Fruit fly (Drosophila melanogaster) Kc167 (cell line): Measurements from ENCODE around the gene Pp1-87B.

Experiments
- Myc ChIP-seq: fragments of >200 bp; optimal IDR thresholded peaks from 2 replicates; lab custom pipeline; 2017; ENCODE audit warnings: missing external identifiers
- Sin3A ChIP-seq: fragments of >200 bp; optimal IDR thresholded peaks from 2 replicates; lab custom pipeline; 2018; ENCODE audit warnings: missing external identifiers
- h ChIP-seq: fragments of >200 bp; optimal IDR thresholded peaks from 3 replicates; lab custom pipeline; 2018; ENCODE audit warnings: missing external identifiers
- insv ChIP-seq: fragments of >200 bp; optimal IDR thresholded peaks from 3 replicates; lab custom pipeline; 2018; ENCODE audit warnings: missing external identifiers
- psq ChIP-seq: fragments of >200 bp; optimal IDR thresholded peaks from 2 replicates; lab custom pipeline; 2017; ENCODE audit warnings: missing external identifiers
- ttk ChIP-seq: sonication (Bioruptor generic); optimal IDR thresholded peaks from 2 replicates; lab custom pipeline; 2017; ENCODE audit warnings: missing external identifiers

Gene Pp1-87B

DNA sequence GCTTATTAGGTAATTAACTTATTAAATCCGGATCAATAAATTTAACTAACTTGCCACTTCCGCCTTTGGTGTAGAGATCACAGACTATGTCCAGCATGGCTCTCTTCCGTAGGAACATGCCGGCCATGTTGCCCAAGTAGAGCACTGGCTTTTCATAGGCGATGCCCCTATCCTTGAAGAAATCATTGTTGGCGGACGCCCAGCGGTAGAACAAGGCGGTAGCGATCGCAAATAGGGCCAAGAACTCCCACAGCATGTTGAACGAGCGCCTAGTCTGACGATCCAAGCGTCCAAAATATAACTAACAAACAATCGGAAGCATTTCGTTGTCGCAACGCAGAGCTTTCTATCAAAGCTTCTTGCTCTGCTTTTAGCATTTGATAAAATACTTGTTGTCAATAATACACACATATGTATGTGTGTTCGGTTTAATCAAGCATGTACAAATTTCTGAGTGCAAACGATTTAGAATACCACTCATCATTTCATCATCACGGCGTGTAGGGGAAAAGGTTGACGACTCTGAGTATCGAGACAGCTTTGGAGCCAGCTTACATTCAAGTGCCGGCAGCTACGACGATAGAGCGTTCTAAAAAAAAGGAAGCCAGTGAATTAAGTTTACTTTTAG is 27.0 kb downstream of the Pp1-87B start, which contains the start of gene Cyp9f3:
Gene Cyp9f3 (minus strand): TSS at position 310 of the 628 bp plus-strand sequence.
- TF ChIP-seq ttk (lab: Kevin White, UChicago): no peak
- no peak for TF ChIP-seq Myc (lab: Kevin White, UChicago)
- no peak for TF ChIP-seq Sin3A (lab: Kevin White, UChicago)
- TF ChIP-seq insv (lab: Kevin White, UChicago): no peak
- no peak for TF ChIP-seq psq
- TF ChIP-seq h (lab: Kevin White, UChicago): no peak

dm6 chr3R:12398054-12398453 is 27.7 kb downstream of the Pp1-87B start:
- TF ChIP-seq Myc (lab: Kevin White, UChicago): no peak

DNA sequence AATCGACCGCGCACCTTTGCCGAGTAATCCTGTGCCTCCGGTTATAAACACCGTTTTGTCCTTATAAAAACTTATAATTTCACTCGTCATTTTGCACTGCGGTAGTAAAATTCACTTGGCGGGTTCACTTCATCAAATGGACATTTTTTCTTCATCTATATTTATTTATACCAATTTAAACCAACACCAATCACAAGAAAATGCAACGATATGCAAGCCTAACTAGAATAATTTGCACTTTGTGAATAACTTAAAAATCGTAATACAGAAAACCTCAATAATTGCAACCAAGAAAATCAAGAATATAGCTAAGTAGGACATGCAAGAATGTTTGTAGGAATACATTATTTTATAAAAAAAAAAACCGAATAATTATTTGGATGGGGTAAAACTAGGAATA is 29.8 kb downstream of the Pp1-87B start, which contains the start of the genes CG10096 and CG10097:
Gene CG10096 (minus strand): TSS at position 101 of the 400 bp plus-strand sequence.
Gene CG10097 (minus strand): TSS at position 101 of the 400 bp plus-strand sequence.
- TF ChIP-seq Myc (lab: Kevin White, UChicago) (no peak), Sin3A (lab: Kevin White, UChicago) (no peak), insv (lab: Kevin White, UChicago) (no peak), h (lab: Kevin White, UChicago) (no peak), ttk (lab: Kevin White, UChicago) (no peak), psq (no peak)

DNA sequence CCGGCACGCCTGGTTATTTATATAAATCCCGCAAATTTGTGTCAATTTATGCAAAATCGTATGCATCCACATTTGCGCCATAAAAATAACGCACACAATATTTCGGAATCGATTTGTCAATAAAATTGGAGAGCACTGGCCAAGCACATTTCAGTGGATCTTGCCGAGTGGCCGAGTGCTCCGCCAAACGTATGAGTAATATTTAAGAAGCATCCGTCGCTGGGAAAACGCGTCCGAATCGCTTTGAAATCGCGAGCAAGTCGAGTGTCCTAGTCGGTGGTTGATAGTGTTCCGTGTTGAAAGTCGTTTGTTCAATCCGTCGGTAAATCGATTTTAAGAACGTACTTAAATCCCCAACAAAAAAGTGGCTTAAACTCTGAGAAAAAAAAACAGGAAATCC is 38.8 kb downstream of the Pp1-87B start, which contains the start of gene CG33098:
Gene CG33098 (plus strand): TSS at position 224 of the 400 bp plus-strand sequence.
- TF ChIP-seq psq: no peak
- TF ChIP-seq insv (lab: Kevin White, UChicago): no peak
- no peak for TF ChIP-seq Sin3A (lab: Kevin White, UChicago)
- TF ChIP-seq h (lab: Kevin White, UChicago): no peak
- TF ChIP-seq Myc (lab: Kevin White, UChicago): no peak
- TF ChIP-seq ttk (lab: Kevin White, UChicago): no peak

- TF ChIP-seq ttk (lab: Kevin White, UChicago): no peak
- TF ChIP-seq h (lab: Kevin White, UChicago): no peak
- no peak for TF ChIP-seq psq
- no peak for TF ChIP-seq Sin3A (lab: Kevin White, UChicago)
- TF ChIP-seq Myc (lab: Kevin White, UChicago): no peak
- TF ChIP-seq insv (lab: Kevin White, UChicago): no peak
Measured at dm6 chr3R:12385949-12386348, 39.8 kb downstream of the Pp1-87B start, which contains the start of gene Sol1. Gene Sol1 (plus strand): TSS chr3R:12386249.

DNA sequence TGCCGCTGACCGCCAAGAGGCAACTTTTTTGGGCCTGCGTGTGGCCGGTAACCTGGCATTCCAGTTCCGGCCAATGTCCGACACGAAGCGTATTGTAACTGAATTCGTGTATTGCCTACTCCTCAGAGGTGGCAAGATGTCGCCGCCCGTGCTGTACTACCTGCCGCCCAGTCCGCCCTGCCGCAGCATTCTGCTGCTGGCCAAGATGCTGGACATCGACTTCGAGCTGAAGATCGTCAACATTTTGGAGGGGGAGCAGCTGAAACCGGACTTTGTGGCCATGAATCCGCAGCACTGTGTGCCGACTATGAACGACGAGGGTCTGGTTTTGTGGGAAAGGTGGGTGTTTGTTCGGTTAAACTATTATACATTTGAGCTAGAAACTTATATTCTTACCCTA is 41.4 kb downstream of the Pp1-87B start:
- TF ChIP-seq Sin3A (lab: Kevin White, UChicago) (no peak), Myc (lab: Kevin White, UChicago) (no peak), h (lab: Kevin White, UChicago) (no peak), psq (no peak), insv (lab: Kevin White, UChicago) (no peak), ttk (lab: Kevin White, UChicago) (no peak)

dm6 chr3R:12383784-12384183 is 41.9 kb downstream of the Pp1-87B start:
- no peak for TF ChIP-seq ttk (lab: Kevin White, UChicago)
- no peak for TF ChIP-seq Myc (lab: Kevin White, UChicago)
- no peak for TF ChIP-seq Sin3A (lab: Kevin White, UChicago)
- TF ChIP-seq insv (lab: Kevin White, UChicago): no peak
- no peak for TF ChIP-seq psq
- TF ChIP-seq h (lab: Kevin White, UChicago): no peak

dm6 chr3R:12383036-12383435 is 42.7 kb downstream of the Pp1-87B start, which contains the start of gene GstD11:
Gene GstD11 (plus strand): TSS chr3R:12383336.
- TF ChIP-seq h (lab: Kevin White, UChicago) (no peak), Myc (lab: Kevin White, UChicago) (no peak), psq (no peak), Sin3A (lab: Kevin White, UChicago) (no peak), ttk (lab: Kevin White, UChicago) (no peak), insv (lab: Kevin White, UChicago) (no peak)

dm6 chr3R:12382563-12382962 is 43.2 kb downstream of the Pp1-87B start, which contains the start of gene CG10035:
Gene CG10035 (minus strand): TSS chr3R:12382691.
- TF ChIP-seq Myc (lab: Kevin White, UChicago): no peak
- no peak for TF ChIP-seq Sin3A (lab: Kevin White, UChicago)
- no peak for TF ChIP-seq h (lab: Kevin White, UChicago)
- TF ChIP-seq insv (lab: Kevin White, UChicago): no peak
- TF ChIP-seq psq: no peak
- no peak for TF ChIP-seq ttk (lab: Kevin White, UChicago)

DNA sequence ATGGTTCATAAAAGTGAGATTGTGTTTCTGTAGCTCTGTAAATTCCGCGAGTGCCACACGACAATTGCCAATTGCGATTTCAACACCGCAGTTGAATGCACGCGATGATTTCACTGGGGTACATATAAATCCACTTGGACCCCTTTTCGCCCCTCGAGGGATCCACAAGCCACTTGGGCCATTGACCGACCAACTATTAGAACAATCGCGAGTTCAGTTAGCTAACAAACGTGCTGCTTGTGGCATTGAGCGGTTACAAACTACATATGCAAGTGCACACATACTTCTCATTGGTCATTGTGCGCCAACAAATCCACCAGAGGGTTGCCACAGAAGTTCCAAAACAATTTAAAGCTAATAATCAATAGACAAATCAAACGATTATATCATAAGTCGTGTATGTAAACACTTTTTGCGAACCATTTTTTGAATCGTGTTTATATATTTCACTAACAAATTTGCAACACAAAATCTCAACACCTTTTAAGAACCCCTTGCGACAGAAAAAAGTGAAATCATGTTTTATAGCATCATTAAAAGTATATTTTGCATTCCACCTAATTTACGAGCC is 44.5 kb downstream of the Pp1-87B start:
- no peak for TF ChIP-seq Myc (lab: Kevin White, UChicago)
- TF ChIP-seq h (lab: Kevin White, UChicago): no peak
- TF ChIP-seq insv (lab: Kevin White, UChicago): no peak
- TF ChIP-seq ttk (lab: Kevin White, UChicago): no peak
- no peak for TF ChIP-seq Sin3A (lab: Kevin White, UChicago)
- no peak for TF ChIP-seq psq

- TF ChIP-seq Myc (lab: Kevin White, UChicago) (no peak), Sin3A (lab: Kevin White, UChicago) (no peak), insv (lab: Kevin White, UChicago) (no peak), h (lab: Kevin White, UChicago) (no peak), psq (no peak), ttk (lab: Kevin White, UChicago) (no peak)
Measured at dm6 chr3R:12379708-12380107, 46.0 kb downstream of the Pp1-87B start, which contains the start of gene GstD8. Gene GstD8 (plus strand): TSS chr3R:12380008.
